Worm (Caenorhabditis elegans) whole organism, L4 larva: ENCODE data around the gene rpl-42.

Experiments
- F10B5.3 ChIP-seq: sonication (generic microtip); optimal IDR thresholded peaks from 2 replicates; lab custom pipeline; 2016; ENCODE audit warnings: mild to moderate bottlenecking, missing genetic modification characterization, missing compliant biosample characterization
- F49E8.2 ChIP-seq: sonication (generic microtip); optimal IDR thresholded peaks from 2 replicates; lab custom pipeline; 2016; ENCODE audit warnings: missing compliant biosample characterization, mild to moderate bottlenecking, missing genetic modification characterization, borderline replicate concordance
- Y48G9A.11 ChIP-seq: fragments of 200-800 bp; sonication (Bioruptor generic); IDR thresholded peaks from 2 replicates; pipeline ENCODE4 v1.3.6; 2022; ENCODE audit warnings: missing genetic modification reagents, missing genetic modification characterization, missing compliant biosample characterization
- ZK337.2 ChIP-seq: fragments of 200-800 bp; sonication (Bioruptor generic); IDR thresholded peaks from 2 replicates; pipeline ENCODE4 v1.3.6; 2022; ENCODE audit warnings: missing genetic modification reagents, missing genetic modification characterization, missing compliant biosample characterization
- aha-1 ChIP-seq: fragments of 150-350 bp; peaks from one replicate; lab custom pipeline; 2014; ENCODE audit warnings: missing biosample characterization, missing genetic modification characterization
- aly-2 ChIP-seq: sonication (generic microtip); optimal IDR thresholded peaks from 2 replicates; lab custom pipeline; 2018; ENCODE audit warnings: missing biosample characterization, missing genetic modification characterization
- arid-1 ChIP-seq: fragments of 200-800 bp; sonication (Bioruptor generic); conservative IDR thresholded peaks from 2 replicates; pipeline ENCODE4 v1.3.6; 2022; ENCODE audit warnings: missing genetic modification reagents, missing genetic modification characterization, missing compliant biosample characterization
- ceh-20 ChIP-seq: fragments of 200-800 bp; sonication (Bioruptor generic); IDR thresholded peaks from 2 replicates; pipeline ENCODE4 v1.3.6; 2022; ENCODE audit warnings: missing genetic modification reagents, missing genetic modification characterization, missing compliant biosample characterization
- ceh-28 ChIP-seq: fragments of 150-350 bp; optimal IDR thresholded peaks from 2 replicates; lab custom pipeline; 2014; ENCODE audit warnings: missing biosample characterization, missing genetic modification reagents, missing genetic modification characterization
- ceh-44 ChIP-seq: fragments of 200-800 bp; sonication (Bioruptor generic); IDR thresholded peaks from 2 replicates; pipeline ENCODE4 v1.3.6; 2022; ENCODE audit warnings: missing genetic modification reagents, missing genetic modification characterization, missing compliant biosample characterization
- ceh-82 ChIP-seq: sonication (generic microtip); optimal IDR thresholded peaks from 2 replicates; lab custom pipeline; 2017; ENCODE audit warnings: missing biosample characterization, missing genetic modification characterization
- ctbp-1 ChIP-seq: fragments of 200-800 bp; sonication (Bioruptor generic); IDR thresholded peaks from 2 replicates; pipeline ENCODE4 v1.3.6; 2022; ENCODE audit warnings: missing genetic modification reagents, missing genetic modification characterization, missing compliant biosample characterization
- daf-8 ChIP-seq: fragments of 200-800 bp; sonication (Bioruptor generic); IDR thresholded peaks from 2 replicates; pipeline ENCODE4 v1.3.6; 2022; ENCODE audit warnings: missing genetic modification characterization, missing compliant biosample characterization
- duxl-1 ChIP-seq: sonication (generic microtip); optimal IDR thresholded peaks from 2 replicates; lab custom pipeline; 2016; ENCODE audit warnings: mild to moderate bottlenecking, missing genetic modification characterization, moderate library complexity, missing compliant biosample characterization; ENCODE audit not compliant: poor library complexity
- fos-1 ChIP-seq: fragments of 150-350 bp; optimal IDR thresholded peaks from 2 replicates; lab custom pipeline; 2014; ENCODE audit warnings: missing biosample characterization, missing genetic modification characterization
- hif-1 ChIP-seq, 2 experiments: sonication (generic microtip); optimal IDR thresholded peaks; 2 replicates each; lab custom pipeline; 2016 to 2017; ENCODE audit warnings: missing compliant biosample characterization in 2 of 2, missing genetic modification characterization in 2 of 2, missing genetic modification reagents in 2 of 2, missing genotype in 2 of 2, mild to moderate bottlenecking in 1 of 2
- hlh-11 ChIP-seq: fragments of 200-800 bp; sonication (Bioruptor generic); optimal IDR thresholded peaks from 2 replicates; lab custom pipeline; 2018; ENCODE audit warnings: mild to moderate bottlenecking, missing genetic modification characterization, missing compliant biosample characterization
- lim-7 ChIP-seq: fragments of 200-800 bp; sonication (Bioruptor generic); IDR thresholded peaks from 2 replicates; pipeline ENCODE4 v1.3.6; 2022; ENCODE audit warnings: missing genetic modification characterization, missing compliant biosample characterization
- lin-1 ChIP-seq: fragments of 200-800 bp; sonication (Bioruptor generic); IDR thresholded peaks from 2 replicates; pipeline ENCODE4 v1.3.6; 2022; ENCODE audit warnings: missing genetic modification reagents, missing genetic modification characterization, missing compliant biosample characterization
- lin-29 ChIP-seq: fragments of 200-800 bp; sonication (Bioruptor generic); IDR thresholded peaks from 2 replicates; pipeline ENCODE4 v1.3.6; 2022; ENCODE audit warnings: missing genetic modification reagents, missing genetic modification characterization, missing compliant biosample characterization
- lin-38 ChIP-seq: fragments of 200-800 bp; sonication (Bioruptor generic); IDR thresholded peaks from 2 replicates; pipeline ENCODE4 v1.3.6; 2022; ENCODE audit warnings: missing genetic modification reagents, missing genetic modification characterization, missing compliant biosample characterization
- lin-39 ChIP-seq: fragments of 150-350 bp; optimal IDR thresholded peaks from 2 replicates; lab custom pipeline; 2014; ENCODE audit warnings: missing biosample characterization, missing genetic modification reagents, missing genetic modification characterization
- lsy-2 ChIP-seq, 2 experiments: fragments of 150-350 bp in 1 of 2; sonication (generic microtip) in 1 of 2; optimal IDR thresholded peaks; 2 replicates each; lab custom pipeline; 2014 to 2017; ENCODE audit warnings: missing biosample characterization in 2 of 2, missing genetic modification characterization in 2 of 2
- madf-9 ChIP-seq: fragments of 200-800 bp; sonication (Bioruptor generic); conservative IDR thresholded peaks from 2 replicates; pipeline ENCODE4 v1.3.6; 2022; ENCODE audit warnings: missing genetic modification reagents, missing genetic modification characterization, missing compliant biosample characterization
- mdt-29 ChIP-seq: fragments of 200-800 bp; sonication (Bioruptor generic); IDR thresholded peaks from 2 replicates; pipeline ENCODE4 v1.3.6; 2022; ENCODE audit warnings: missing genetic modification reagents, missing genetic modification characterization, missing compliant biosample characterization
- mxl-2 ChIP-seq: fragments of 200-800 bp; sonication (Bioruptor generic); conservative IDR thresholded peaks from 2 replicates; pipeline ENCODE4 v1.3.6; 2022; ENCODE audit warnings: missing genetic modification reagents, missing genetic modification characterization, missing compliant biosample characterization
- mxl-3 ChIP-seq: fragments of 200-800 bp; sonication (Bioruptor generic); optimal IDR thresholded peaks from 2 replicates; lab custom pipeline; 2018; ENCODE audit warnings: mild to moderate bottlenecking, missing genetic modification characterization, missing compliant biosample characterization
- nhr-10 ChIP-seq: fragments of 150-350 bp; optimal IDR thresholded peaks from 2 replicates; lab custom pipeline; 2014; ENCODE audit warnings: missing biosample characterization, missing genetic modification characterization
- nhr-102 ChIP-seq: sonication (generic microtip); optimal IDR thresholded peaks from 2 replicates; lab custom pipeline; 2016; ENCODE audit warnings: mild to moderate bottlenecking, missing genetic modification characterization, moderate library complexity, missing compliant biosample characterization
- nhr-11 ChIP-seq: fragments of 150-350 bp; optimal IDR thresholded peaks from 2 replicates; lab custom pipeline; 2014; ENCODE audit warnings: missing biosample characterization, missing genetic modification characterization
- nhr-111 ChIP-seq: fragments of 200-800 bp; sonication (Bioruptor generic); optimal IDR thresholded peaks from 2 replicates; lab custom pipeline; 2018; ENCODE audit warnings: mild to moderate bottlenecking, missing genetic modification characterization, missing compliant biosample characterization
- nhr-237 ChIP-seq: sonication (generic microtip); optimal IDR thresholded peaks from 2 replicates; lab custom pipeline; 2017; ENCODE audit warnings: missing biosample characterization, missing genetic modification characterization
- nhr-41 ChIP-seq: fragments of 200-800 bp; sonication (Bioruptor generic); IDR thresholded peaks from 2 replicates; pipeline ENCODE4 v1.3.6; 2022; ENCODE audit warnings: missing genetic modification reagents, missing genetic modification characterization, missing compliant biosample characterization
- nhr-42 ChIP-seq: fragments of 200-800 bp; sonication (Bioruptor generic); IDR thresholded peaks from 2 replicates; pipeline ENCODE4 v1.3.6; 2022; ENCODE audit warnings: missing genetic modification characterization, missing compliant biosample characterization
- nhr-77 ChIP-seq: fragments of 150-350 bp; optimal IDR thresholded peaks from 2 replicates; lab custom pipeline; 2014; ENCODE audit warnings: missing biosample characterization, missing genetic modification characterization
- pha-4 ChIP-seq, 2 experiments: fragments of 150-350 bp in 1 of 2; fragments of 200-800 bp in 1 of 2; sonication (Bioruptor generic) in 1 of 2; IDR thresholded peaks in 1 of 2; optimal IDR thresholded peaks in 1 of 2; 2 replicates each; pipeline versions ENCODE4 v1.3.6 to Lab custom; 2014 to 2022; ENCODE audit warnings: missing genetic modification characterization in 2 of 2, missing genetic modification reagents in 2 of 2, missing biosample characterization in 1 of 2, missing compliant biosample characterization in 1 of 2
- rbr-2 ChIP-seq: sonication (generic microtip); optimal IDR thresholded peaks from 2 replicates; lab custom pipeline; 2016; ENCODE audit warnings: missing genotype, missing genetic modification characterization, missing compliant biosample characterization
- sdz-12 ChIP-seq: fragments of 200-800 bp; sonication (Bioruptor generic); optimal IDR thresholded peaks from 2 replicates; lab custom pipeline; 2018; ENCODE audit warnings: mild to moderate bottlenecking, missing genetic modification characterization, missing compliant biosample characterization
- snpc-1.2 ChIP-seq: fragments of 200-800 bp; sonication (Bioruptor generic); IDR thresholded peaks from 2 replicates; pipeline ENCODE4 v1.3.6; 2022; ENCODE audit warnings: missing genetic modification reagents, missing genetic modification characterization, missing compliant biosample characterization
- spr-3 ChIP-seq: fragments of 200-800 bp; sonication (Bioruptor generic); optimal IDR thresholded peaks from 2 replicates; lab custom pipeline; 2018; ENCODE audit warnings: mild to moderate bottlenecking, missing genetic modification characterization, missing compliant biosample characterization
- tag-97 ChIP-seq: fragments of 200-800 bp; sonication (Bioruptor generic); IDR thresholded peaks from 2 replicates; pipeline ENCODE4 v1.3.6; 2022; ENCODE audit warnings: missing genetic modification characterization, missing compliant biosample characterization
- vab-7 ChIP-seq: fragments of 200-800 bp; sonication (Bioruptor generic); IDR thresholded peaks from 2 replicates; pipeline ENCODE4 v1.3.6; 2022; ENCODE audit warnings: missing genetic modification reagents, missing genetic modification characterization, missing compliant biosample characterization
- zfp-3 ChIP-seq: fragments of 200-800 bp; sonication (Bioruptor generic); conservative IDR thresholded peaks from 2 replicates; pipeline ENCODE4 v1.3.6; 2022; ENCODE audit warnings: missing genetic modification reagents, missing genetic modification characterization, missing compliant biosample characterization
- zip-11 ChIP-seq: fragments of 200-800 bp; sonication (Bioruptor generic); IDR thresholded peaks from 2 replicates; pipeline ENCODE4 v1.3.6; 2022; ENCODE audit warnings: missing genetic modification characterization, missing compliant biosample characterization

The rpl-42 gene

DNA sequence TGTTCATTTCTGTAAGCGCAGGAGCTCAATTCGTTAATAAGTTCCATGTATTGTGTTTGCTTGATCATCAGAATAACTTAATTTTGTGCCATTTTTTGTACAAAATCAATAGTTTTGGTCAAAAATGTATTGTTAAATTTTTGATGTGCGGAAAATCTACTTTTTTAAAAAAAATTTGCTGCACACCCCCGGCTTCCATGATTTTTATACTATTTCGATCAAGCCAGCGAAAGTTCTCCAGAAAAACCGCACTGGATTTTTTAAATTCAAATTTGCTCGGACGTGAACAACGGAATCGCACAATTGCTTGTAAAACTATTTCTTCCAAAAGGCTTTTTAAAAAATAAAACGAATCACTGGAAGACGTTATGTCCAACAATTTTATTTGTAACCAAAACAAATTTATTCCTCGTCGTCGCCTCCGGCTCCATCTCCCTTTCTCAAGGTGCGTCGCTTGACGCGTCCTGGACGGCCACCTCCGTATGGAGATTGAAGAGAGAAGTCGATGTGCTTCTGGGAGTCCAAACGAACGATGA, 32.6 kb downstream of the rpl-42 start:
- no peak for TF ChIP-seq fos-1 (tag; lab: Kevin White, UChicago)
- TF ChIP-seq Y48G9A.11 (GFP tag; lab: Robert Waterston, UW) = 0 out of 2 replicates have a peak, but pooled peaks have one; percentile 34
- peak; percentile 13 for TF ChIP-seq aha-1 (tag; lab: Kevin White, UChicago)
- TF ChIP-seq zip-11 = no peak
- peak; percentile 9; the same call in 1 of the 2 replicates for TF ChIP-seq lin-1 (GFP tag; lab: Robert Waterston, UW)
- TF ChIP-seq zfp-3 = no peak
- TF ChIP-seq nhr-42 (GFP tag; lab: Robert Waterston, UW) = no peak
- TF ChIP-seq lim-7 (GFP tag; lab: Robert Waterston, UW) = 0 out of 2 replicates have a peak, but pooled peaks have one; percentile 27
- TF ChIP-seq mxl-2 (GFP tag; lab: Robert Waterston, UW) = no peak
- no peak for TF ChIP-seq mxl-3 (GFP tag; lab: Kevin White, UChicago)
- TF ChIP-seq nhr-237 (tag; lab: Kevin White, UChicago) = no peak
- no peak for TF ChIP-seq nhr-77 (tag; lab: Kevin White, UChicago)
- no peak for TF ChIP-seq madf-9 (GFP tag; lab: Robert Waterston, UW)
- TF ChIP-seq hlh-11 (tag; lab: Kevin White, UChicago) = no peak
- TF ChIP-seq lin-39 (tag; lab: Kevin White, UChicago) = no peak
- no peak for TF ChIP-seq duxl-1 (tag; lab: Kevin White, UChicago)
- no peak for TF ChIP-seq lsy-2 (tag; optimal IDR thresholded peaks at IDR 0.05; lab: Kevin White, UChicago)
- 0 out of 2 replicates have a peak, but pooled peaks have one; percentile 20 for TF ChIP-seq pha-4 (GFP tag; IDR thresholded peaks at IDR 0.05; lab: Robert Waterston, UW)
- no peak for TF ChIP-seq pha-4 (tag; optimal IDR thresholded peaks at IDR 0.05; lab: Kevin White, UChicago)
- TF ChIP-seq ceh-82 (tag; lab: Kevin White, UChicago) = no peak
- no peak for TF ChIP-seq daf-8 (GFP tag; lab: Robert Waterston, UW)
- TF ChIP-seq aly-2 (tag; lab: Kevin White, UChicago) = peak; percentile 45
- TF ChIP-seq F49E8.2 (tag; lab: Kevin White, UChicago) = peak; percentile 62
- TF ChIP-seq lin-29 (GFP tag; lab: Robert Waterston, UW) = no peak
- no peak for TF ChIP-seq ceh-20
- TF ChIP-seq vab-7 (GFP tag; lab: Robert Waterston, UW) = 0 out of 2 replicates have a peak, but pooled peaks have one; percentile 30
- no peak for TF ChIP-seq nhr-11 (tag; lab: Kevin White, UChicago)
- TF ChIP-seq ctbp-1 (GFP tag; lab: Robert Waterston, UW) = no peak
- peak; percentile 39; the same call in 1 of the 2 replicates for TF ChIP-seq snpc-1.2 (GFP tag; lab: Robert Waterston, UW)
- TF ChIP-seq arid-1 = peak; percentile 17; the same call in 1 of the 2 replicates
- no peak for TF ChIP-seq nhr-102 (tag; lab: Kevin White, UChicago)
- peak; percentile 59; the same call in 1 of the 2 replicates for TF ChIP-seq lin-38
- no peak for TF ChIP-seq nhr-10
- TF ChIP-seq hif-1 (tag; optimal IDR thresholded peaks at IDR 0.05; lab: Kevin White, UChicago) = no peak
- TF ChIP-seq nhr-41 (GFP tag; lab: Robert Waterston, UW) = no peak
- TF ChIP-seq tag-97 (GFP tag; lab: Robert Waterston, UW) = no peak
- no peak for TF ChIP-seq rbr-2 (tag; lab: Kevin White, UChicago)
- no peak for TF ChIP-seq ceh-28
- TF ChIP-seq nhr-111 (GFP tag; lab: Kevin White, UChicago) = no peak
- no peak for TF ChIP-seq ceh-44 (GFP tag; lab: Robert Waterston, UW)
- no peak for TF ChIP-seq mdt-29 (GFP tag; lab: Robert Waterston, UW)
- no peak for TF ChIP-seq F10B5.3 (tag; lab: Kevin White, UChicago)
- TF ChIP-seq spr-3 = no peak
- TF ChIP-seq sdz-12 (GFP tag; lab: Kevin White, UChicago) = no peak
- TF ChIP-seq ZK337.2 (GFP tag; lab: Robert Waterston, UW) = no peak
